Worm (Caenorhabditis elegans): ENCODE measurements around the gene cit-1.1.

DNA sequence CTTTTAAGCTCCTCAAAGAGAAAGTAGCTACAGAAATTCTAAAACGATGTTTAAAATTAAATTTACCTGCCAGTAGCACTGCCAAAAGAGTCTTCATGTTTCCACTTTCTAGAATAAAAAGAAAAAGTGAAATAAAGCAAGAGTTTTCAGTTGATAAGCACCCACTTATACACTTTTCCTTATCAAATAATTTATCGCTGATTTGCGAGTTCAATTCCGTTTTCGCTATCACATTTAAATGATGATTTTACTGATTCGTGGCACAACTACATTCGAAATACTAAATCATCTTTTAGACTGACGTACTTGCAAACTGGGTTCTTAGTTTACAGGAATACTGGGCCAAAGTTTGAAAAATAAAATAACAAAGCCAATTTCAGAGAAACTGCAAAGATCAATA is 41.3 kb upstream of the cit-1.1 start, which contains the start of gene K12H4.7:
- TF ChIP-seq ceh-36 (tag; optimal IDR thresholded peaks at IDR 0.05) (no peak), ama-1 (optimal IDR thresholded peaks at IDR 0.05) (no peak), hmg-4 (GFP tag; optimal IDR thresholded peaks at IDR 0.05) (no peak), B0310.2 (tag; optimal IDR thresholded peaks at IDR 0.05) (no peak), hnd-1 (tag; optimal IDR thresholded peaks at IDR 0.05) (no peak), aly-1 (tag; optimal IDR thresholded peaks at IDR 0.05) (no peak), flt-1 (GFP tag; IDR thresholded peaks at IDR 0.05) (no peak), sea-1 (GFP tag; conservative IDR thresholded peaks at IDR 0.05) (no peak), F13C5.2 (tag; optimal IDR thresholded peaks at IDR 0.05) (no peak)
